Fruit fly (Drosophila melanogaster): ENCODE measurements around the gene CG4367.

Gene CG4367

dm6 chr3R:20292030-20292879 lies 12.5 kb downstream of the CG4367 start (continued):
- no peak for TF ChIP-seq exex (tag; optimal IDR thresholded peaks at IDR 0.05)
- TF ChIP-seq grn (GFP tag; optimal IDR thresholded peaks at IDR 0.05), result no peak
- no peak for TF ChIP-seq fru (optimal IDR thresholded peaks at IDR 0.05)
- TF ChIP-seq tin (GFP tag; optimal IDR thresholded peaks at IDR 0.05), result peak; percentile 64
- peak; percentile 78 for TF ChIP-seq CoRest (tag; optimal IDR thresholded peaks at IDR 0.05)
- peak; percentile 46 for TF ChIP-seq org-1 (GFP tag; optimal IDR thresholded peaks at IDR 0.05)
- no peak for TF ChIP-seq CG14050 (GFP tag; IDR thresholded peaks at IDR 0.05)
- TF ChIP-seq Atf3 (GFP tag; optimal IDR thresholded peaks at IDR 0.05), result peak; percentile 51
- peak; percentile 40 for TF ChIP-seq CG2116 (GFP tag; optimal IDR thresholded peaks at IDR 0.05)
- no peak for TF ChIP-seq CG6765 (GFP tag; optimal IDR thresholded peaks at IDR 0.05)
- TF ChIP-seq Sry-β (GFP tag; optimal IDR thresholded peaks at IDR 0.05), result no peak
- TF ChIP-seq TFAM (GFP tag; optimal IDR thresholded peaks at IDR 0.05), result peak; percentile 5
- no peak for TF ChIP-seq BtbVII (GFP tag; optimal IDR thresholded peaks at IDR 0.05)
- no peak for TF ChIP-seq sd (tag; optimal IDR thresholded peaks at IDR 0.05)
- TF ChIP-seq Dip2 (GFP tag; IDR thresholded peaks at IDR 0.05), result no peak
- TF ChIP-seq ap (GFP tag; IDR thresholded peaks at IDR 0.05), result no peak
- TF ChIP-seq CG10979 (tag; optimal IDR thresholded peaks at IDR 0.05), result peak; percentile 82
- TF ChIP-seq CG16815 (GFP tag; optimal IDR thresholded peaks at IDR 0.05), result peak; percentile 75
- 0 out of 3 replicates have a peak, but pooled peaks have one; percentile 5 for TF ChIP-seq H15 (GFP tag; IDR thresholded peaks at IDR 0.05)
- TF ChIP-seq Ssrp (tag; optimal IDR thresholded peaks at IDR 0.05), result peak; percentile 75
- no peak for TF ChIP-seq CG11398 (GFP tag; optimal IDR thresholded peaks at IDR 0.05)
- TF ChIP-seq CG10321 (GFP tag; IDR thresholded peaks at IDR 0.05), result no peak
- TF ChIP-seq CG6272 (GFP tag; IDR thresholded peaks at IDR 0.05), result no peak
- no peak for TF ChIP-seq CG9817 (tag; optimal IDR thresholded peaks at IDR 0.05)
- TF ChIP-seq Oaz (GFP tag; IDR thresholded peaks at IDR 0.05), result no peak
- no peak for TF ChIP-seq yki (optimal IDR thresholded peaks at IDR 0.05)
- TF ChIP-seq nau (GFP tag; optimal IDR thresholded peaks at IDR 0.05), result no peak
- TF ChIP-seq Dbx (GFP tag; IDR thresholded peaks at IDR 0.05), result no peak
- TF ChIP-seq CG34422 (GFP tag; IDR thresholded peaks at IDR 0.05), result no peak
- TF ChIP-seq HLH3B (GFP tag; IDR thresholded peaks at IDR 0.05), result no peak; the same call in 1 of the 2 replicates
- TF ChIP-seq CG1529 (GFP tag; optimal IDR thresholded peaks at IDR 0.05), result no peak
- TF ChIP-seq MESR4 (GFP tag; optimal IDR thresholded peaks at IDR 0.05), result no peak
- TF ChIP-seq fd3F (GFP tag; optimal IDR thresholded peaks at IDR 0.05), result no peak
- no peak for TF ChIP-seq CG10543 (GFP tag; optimal IDR thresholded peaks at IDR 0.05)
- no peak for TF ChIP-seq CG7928 (GFP tag; optimal IDR thresholded peaks at IDR 0.05)
- TF ChIP-seq CG10274 (GFP tag; optimal IDR thresholded peaks at IDR 0.05), result peak; percentile 17
- no peak for TF ChIP-seq CG9609 (GFP tag; optimal IDR thresholded peaks at IDR 0.05)
- no peak for TF ChIP-seq gsb-n (tag; optimal IDR thresholded peaks at IDR 0.05)
- TF ChIP-seq dm (GFP tag; optimal IDR thresholded peaks at IDR 0.05), result peak; percentile 18
- TF ChIP-seq hth (optimal IDR thresholded peaks at IDR 0.05), result no peak
- TF ChIP-seq vnd (GFP tag; IDR thresholded peaks at IDR 0.05; ENCODE audit: partially characterized antibody), result no peak
- TF ChIP-seq Dip3 (GFP tag; optimal IDR thresholded peaks at IDR 0.05), result no peak
- no peak for TF ChIP-seq nerfin-2 (GFP tag; IDR thresholded peaks at IDR 0.05; ENCODE audit: partially characterized antibody)
- TF ChIP-seq CG6813 (GFP tag; optimal IDR thresholded peaks at IDR 0.05), result peak; percentile 4
- no peak for TF ChIP-seq zf30C (GFP tag; optimal IDR thresholded peaks at IDR 0.05)
- TF ChIP-seq kni (GFP tag; optimal IDR thresholded peaks at IDR 0.05), result peak; percentile 90
- TF ChIP-seq CG3407 (GFP tag; optimal IDR thresholded peaks at IDR 0.05), result peak; percentile 4
- TF ChIP-seq pros (GFP tag; optimal IDR thresholded peaks at IDR 0.05), result peak; percentile 57
- peak; percentile 40; the same call in 1 of the 2 replicates for TF ChIP-seq CG6689 (GFP tag; IDR thresholded peaks at IDR 0.05)
- TF ChIP-seq Lpt (GFP tag; optimal IDR thresholded peaks at IDR 0.05), result no peak
